Fruit fly (Drosophila melanogaster) whole organism, embryonic: ENCODE data around the gene Eip75B.

ENCODE experiments used
- ATbp ChIP-seq: fragments of 200-800 bp; sonication (Bioruptor generic); optimal IDR thresholded peaks from 2 replicates; lab custom pipeline; 2017; ENCODE audit warnings: missing biosample characterization, mild to moderate bottlenecking, missing genetic modification characterization, missing genetic modification reagents
- Asciz ChIP-seq: fragments of 200-800 bp; sonication (Bioruptor generic); optimal IDR thresholded peaks from 2 replicates; lab custom pipeline; 2017; ENCODE audit warnings: missing biosample characterization, mild to moderate bottlenecking, missing genetic modification characterization, missing genetic modification reagents
- Atf3 ChIP-seq: fragments of 200-800 bp; sonication (Bioruptor generic); optimal IDR thresholded peaks from 3 replicates; lab custom pipeline; 2016; ENCODE audit warnings: missing biosample characterization, missing genetic modification characterization
- Awh ChIP-seq: fragments of 200-800 bp; sonication (Bioruptor generic); IDR thresholded peaks from 2 replicates; pipeline ENCODE4, ENCODE4 v1.3.6; 2022; ENCODE audit warnings: missing biosample characterization, missing genetic modification characterization
- BtbVII ChIP-seq: fragments of 200-800 bp; sonication (Bioruptor generic); optimal IDR thresholded peaks from 3 replicates; lab custom pipeline; 2017; ENCODE audit warnings: missing biosample characterization, mild to moderate bottlenecking, missing genetic modification characterization
- C15 ChIP-seq: fragments of 200-800 bp; sonication (Bioruptor generic); IDR thresholded peaks from 3 replicates; pipeline ENCODE4 v1.3.6; 2022; ENCODE audit warnings: missing biosample characterization, missing genetic modification characterization
- CG11085 ChIP-seq: fragments of 200-800 bp; sonication (Bioruptor generic); IDR thresholded peaks from 2 replicates; pipeline ENCODE4 v1.3.6; 2022; ENCODE audit warnings: missing biosample characterization, missing genetic modification characterization
- CG11398 ChIP-seq: fragments of 200-800 bp; sonication (Bioruptor generic); optimal IDR thresholded peaks from 2 replicates; lab custom pipeline; 2016; ENCODE audit warnings: missing biosample characterization, missing genetic modification characterization
- CG12391 ChIP-seq: fragments of 200-800 bp; sonication (Bioruptor generic); optimal IDR thresholded peaks from 3 replicates; lab custom pipeline; 2018; ENCODE audit warnings: missing biosample characterization, mild to moderate bottlenecking, missing genetic modification characterization, moderate library complexity
- CG13123 ChIP-seq: fragments of 200-800 bp; sonication (Bioruptor generic); optimal IDR thresholded peaks from 2 replicates; lab custom pipeline; 2016; ENCODE audit warnings: missing biosample characterization, missing genetic modification characterization
- CG13424 ChIP-seq: fragments of 200-800 bp; sonication (Bioruptor generic); optimal IDR thresholded peaks from 2 replicates; lab custom pipeline; 2019; ENCODE audit warnings: missing biosample characterization, mild to moderate bottlenecking, missing genetic modification characterization, moderate library complexity
- CG14050 ChIP-seq: fragments of 200-800 bp; sonication (Bioruptor generic); IDR thresholded peaks from 3 replicates; pipeline ENCODE4 v1.3.6; 2022; ENCODE audit warnings: missing biosample characterization, missing genetic modification characterization
- CG15601 ChIP-seq: fragments of 200-800 bp; sonication (Bioruptor generic); optimal IDR thresholded peaks from 3 replicates; lab custom pipeline; 2019; ENCODE audit warnings: missing biosample characterization, mild to moderate bottlenecking, missing genetic modification characterization, moderate library complexity
- CG16813 ChIP-seq: fragments of 200-800 bp; sonication (Bioruptor generic); IDR thresholded peaks from 3 replicates; pipeline ENCODE4 v1.3.6; 2022; ENCODE audit warnings: missing biosample characterization, missing genetic modification characterization; ENCODE audit not compliant: partially characterized antibody
- CG17802 ChIP-seq: fragments of 200-800 bp; sonication (Bioruptor generic); optimal IDR thresholded peaks from 2 replicates; lab custom pipeline; 2018; ENCODE audit warnings: missing biosample characterization, mild to moderate bottlenecking, missing genetic modification characterization, moderate library complexity
- CG2129 ChIP-seq: fragments of 200-800 bp; sonication (Bioruptor generic); IDR thresholded peaks from 2 replicates; pipeline ENCODE4 v1.3.6; 2022; ENCODE audit warnings: missing biosample characterization, missing genetic modification characterization; ENCODE audit not compliant: partially characterized antibody
- CG2199 ChIP-seq: fragments of 200-800 bp; sonication (Bioruptor generic); IDR thresholded peaks from 3 replicates; pipeline ENCODE4 v1.3.6; 2022; ENCODE audit warnings: missing biosample characterization, missing genetic modification characterization
- CG2712 ChIP-seq: fragments of 200-800 bp; optimal IDR thresholded peaks from 3 replicates; lab custom pipeline; 2019; ENCODE audit warnings: missing biosample characterization, mild to moderate bottlenecking, missing genetic modification characterization, moderate library complexity
- CG30431 ChIP-seq: fragments of 200-800 bp; sonication (Bioruptor generic); optimal IDR thresholded peaks from 2 replicates; lab custom pipeline; 2017; ENCODE audit warnings: missing biosample characterization, missing genetic modification characterization
- CG4854 ChIP-seq: fragments of 200-800 bp; sonication (Bioruptor generic); optimal IDR thresholded peaks from 2 replicates; lab custom pipeline; 2016; ENCODE audit warnings: missing biosample characterization, missing genetic modification characterization, inconsistent platforms
- CG6654 ChIP-seq: fragments of 200-800 bp; sonication (Bioruptor generic); optimal IDR thresholded peaks from 2 replicates; lab custom pipeline; 2017; ENCODE audit warnings: missing biosample characterization, mild to moderate bottlenecking, missing genetic modification characterization
- CG7928 ChIP-seq: fragments of 200-800 bp; sonication (Bioruptor generic); optimal IDR thresholded peaks from 2 replicates; lab custom pipeline; 2017; ENCODE audit warnings: missing biosample characterization, mild to moderate bottlenecking, missing genetic modification characterization
- CHES-1-like ChIP-seq: fragments of 200-800 bp; sonication (Bioruptor generic); optimal IDR thresholded peaks from 2 replicates; lab custom pipeline; 2016; ENCODE audit warnings: missing biosample characterization, missing genetic modification characterization
- CrebB ChIP-seq: fragments of 200-800 bp; sonication (Bioruptor generic); optimal IDR thresholded peaks from 3 replicates; lab custom pipeline; 2018; ENCODE audit warnings: missing biosample characterization, mild to moderate bottlenecking, missing genetic modification characterization
- D19A ChIP-seq: fragments of 200-800 bp; optimal IDR thresholded peaks from 3 replicates; lab custom pipeline; 2019; ENCODE audit warnings: missing biosample characterization, mild to moderate bottlenecking, missing genetic modification characterization, moderate library complexity
- Dad ChIP-seq: fragments of 200-800 bp; sonication (Bioruptor generic); optimal IDR thresholded peaks from 3 replicates; lab custom pipeline; 2016; ENCODE audit warnings: missing biosample characterization, missing genetic modification characterization
- Eip74EF ChIP-seq, 2 experiments: fragments of 200-800 bp in 1 of 2; fragments of >200 bp in 1 of 2; sonication (Bioruptor generic) in 1 of 2; optimal IDR thresholded peaks; 2 replicates each; lab custom pipeline; 2017 to 2019; ENCODE audit warnings: missing biosample characterization in 2 of 2, missing genetic modification characterization in 2 of 2, mild to moderate bottlenecking in 1 of 2, moderate library complexity in 1 of 2
- Ets65A ChIP-seq: fragments of 200-800 bp; sonication (Bioruptor generic); peaks from one replicate; lab custom pipeline; 2016; ENCODE audit warnings: missing biosample characterization, missing genetic modification characterization
- Hmx ChIP-seq: fragments of 200-800 bp; sonication (Bioruptor generic); optimal IDR thresholded peaks from 2 replicates; lab custom pipeline; 2016; ENCODE audit warnings: missing biosample characterization, missing genetic modification characterization
- Lim3 ChIP-seq: fragments of 200-800 bp; sonication (Bioruptor generic); IDR thresholded peaks from 2 replicates; pipeline ENCODE4 v1.3.6; 2022; ENCODE audit warnings: missing biosample characterization, missing genetic modification characterization
- MBD-R2 ChIP-seq: fragments of 200-800 bp; sonication (Bioruptor generic); IDR thresholded peaks from 2 replicates; pipeline ENCODE4 v1.3.6; 2022; ENCODE audit warnings: missing biosample characterization, missing genetic modification characterization
- Oli ChIP-seq: fragments of 200-800 bp; sonication (Bioruptor generic); optimal IDR thresholded peaks from 2 replicates; lab custom pipeline; 2018; ENCODE audit warnings: missing biosample characterization, mild to moderate bottlenecking, missing genetic modification characterization, moderate library complexity
- Poxn ChIP-seq: fragments of 200-800 bp; sonication (Bioruptor generic); IDR thresholded peaks from 2 replicates; pipeline ENCODE4 v1.3.6; 2022; ENCODE audit warnings: missing biosample characterization, missing genetic modification characterization
- Stat92E ChIP-seq, 3 experiments: fragments of >200 bp in 2 of 3; fragments of 200-800 bp in 1 of 3; sonication (Bioruptor generic) in 1 of 3; optimal IDR thresholded peaks; 2 replicates each; lab custom pipeline; 2017 to 2019; ENCODE audit warnings: missing biosample characterization in 3 of 3, missing genetic modification characterization in 3 of 3, mild to moderate bottlenecking in 1 of 3, moderate library complexity in 1 of 3
- Usf ChIP-seq: fragments of 200-800 bp; sonication (Bioruptor generic); optimal IDR thresholded peaks from 2 replicates; lab custom pipeline; 2017; ENCODE audit warnings: missing genotype, missing biosample characterization, missing genetic modification characterization
- YL-1 ChIP-seq: fragments of 200-800 bp; sonication (Bioruptor generic); optimal IDR thresholded peaks from 3 replicates; lab custom pipeline; 2017; ENCODE audit warnings: missing biosample characterization, mild to moderate bottlenecking, missing genetic modification characterization
- amos ChIP-seq: fragments of 200-800 bp; sonication (Bioruptor generic); IDR thresholded peaks from 2 replicates; pipeline ENCODE4 v1.3.6; 2022; ENCODE audit warnings: missing biosample characterization, missing genetic modification characterization; ENCODE audit not compliant: partially characterized antibody
- ara ChIP-seq: fragments of 200-800 bp; sonication (Bioruptor generic); IDR thresholded peaks from 2 replicates; pipeline ENCODE4 v1.3.6; 2022; ENCODE audit warnings: missing biosample characterization, missing genetic modification characterization
- ash1 ChIP-seq: fragments of 200-800 bp; sonication (Bioruptor generic); optimal IDR thresholded peaks from 2 replicates; lab custom pipeline; 2018; ENCODE audit warnings: missing biosample characterization, mild to moderate bottlenecking, missing genetic modification characterization
- bab2 ChIP-seq: fragments of 200-800 bp; sonication (Bioruptor generic); optimal IDR thresholded peaks from 2 replicates; lab custom pipeline; 2016; ENCODE audit warnings: missing biosample characterization, missing genetic modification characterization
- btn ChIP-seq: fragments of 200-800 bp; sonication (Bioruptor generic); optimal IDR thresholded peaks from 2 replicates; lab custom pipeline; 2016; ENCODE audit warnings: missing biosample characterization, missing genetic modification characterization
- fu2 ChIP-seq: fragments of 200-800 bp; sonication (Bioruptor generic); optimal IDR thresholded peaks from 2 replicates; lab custom pipeline; 2016; ENCODE audit warnings: missing biosample characterization, missing genetic modification characterization
- nmo ChIP-seq: fragments of 200-800 bp; sonication (Bioruptor generic); optimal IDR thresholded peaks from 2 replicates; lab custom pipeline; 2018; ENCODE audit warnings: missing biosample characterization, mild to moderate bottlenecking, missing genetic modification characterization, moderate library complexity
- nom ChIP-seq: fragments of 200-800 bp; sonication (Bioruptor generic); optimal IDR thresholded peaks from 2 replicates; lab custom pipeline; 2017; ENCODE audit warnings: missing biosample characterization, missing genetic modification characterization, mild to moderate bottlenecking, moderate library complexity, missing genetic modification reagents
- pum ChIP-seq: fragments of 200-800 bp; sonication (Bioruptor generic); optimal IDR thresholded peaks from 2 replicates; lab custom pipeline; 2016; ENCODE audit warnings: missing biosample characterization, missing genetic modification characterization
- run ChIP-seq: fragments of 200-800 bp; sonication (Bioruptor generic); optimal IDR thresholded peaks from 3 replicates; lab custom pipeline; 2018; ENCODE audit warnings: missing biosample characterization, mild to moderate bottlenecking, missing genetic modification characterization
- vfl ChIP-seq: fragments of 200-800 bp; sonication (Bioruptor generic); optimal IDR thresholded peaks from 2 replicates; lab custom pipeline; 2016; ENCODE audit warnings: missing biosample characterization, missing genetic modification characterization
- vnd ChIP-seq: fragments of 200-800 bp; sonication (Bioruptor generic); IDR thresholded peaks from 3 replicates; pipeline ENCODE4 v1.3.6; 2022; ENCODE audit warnings: missing biosample characterization, missing genetic modification characterization; ENCODE audit not compliant: partially characterized antibody
- wek ChIP-seq: fragments of 200-800 bp; sonication (Bioruptor generic); optimal IDR thresholded peaks from 3 replicates; lab custom pipeline; 2018; ENCODE audit warnings: missing biosample characterization, mild to moderate bottlenecking, missing genetic modification characterization, moderate library complexity
- wor ChIP-seq: fragments of 200-800 bp; sonication (Bioruptor generic); IDR thresholded peaks from 2 replicates; pipeline ENCODE4 v1.3.6; 2022; ENCODE audit warnings: missing biosample characterization, missing genetic modification characterization

The Eip75B gene

dm6 chr3L:17978468-17978875 is 86.0 kb downstream of the Eip75B start (continued):
- TF ChIP-seq ash1 (no peak), nom (GFP tag; lab: Kevin White, UChicago) (no peak), wek (GFP tag; lab: Kevin White, UChicago) (no peak), Awh (0 out of 2 replicates have a peak, but pooled peaks have one; percentile 9), Asciz (GFP tag; lab: Kevin White, UChicago) (peak; percentile 40), vnd (GFP tag; lab: Robert Waterston, UW) (no peak), vfl (no peak), CG7928 (GFP tag; lab: Kevin White, UChicago) (no peak), btn (no peak), CG17802 (tag; lab: Kevin White, UChicago) (no peak), ara (GFP tag; lab: Robert Waterston, UW) (no peak), Usf (GFP tag; lab: Kevin White, UChicago) (no peak), CG11085 (GFP tag; lab: Robert Waterston, UW) (no peak), Atf3 (GFP tag; lab: Kevin White, UChicago) (no peak), CG12391 (peak; percentile 60), Eip74EF (GFP tag; optimal IDR thresholded peaks at IDR 0.05; lab: Kevin White, UChicago) (no peak), nmo (GFP tag; lab: Kevin White, UChicago) (peak; percentile 65), CG2712 (peak; percentile 70), CG4854 (GFP tag; lab: Kevin White, UChicago) (no peak), CG11398 (GFP tag; lab: Kevin White, UChicago) (no peak), bab2 (GFP tag; lab: Kevin White, UChicago) (no peak), YL-1 (GFP tag; lab: Kevin White, UChicago) (no peak), BtbVII (GFP tag; lab: Kevin White, UChicago) (no peak), run (tag; lab: Kevin White, UChicago) (no peak), CG16813 (GFP tag; lab: Robert Waterston, UW) (no peak), D19A (tag; lab: Kevin White, UChicago) (peak; percentile 45), CG13123 (GFP tag; lab: Kevin White, UChicago) (no peak), CHES-1-like (no peak), Lim3 (GFP tag; lab: Robert Waterston, UW) (no peak), Poxn (GFP tag; lab: Robert Waterston, UW) (no peak), Dad (GFP tag; lab: Kevin White, UChicago) (no peak), Ets65A (GFP tag; lab: Kevin White, UChicago) (peak; percentile 27), CrebB (no peak), CG2129 (GFP tag; lab: Robert Waterston, UW) (no peak), CG15601 (peak; percentile 32), fu2 (GFP tag; lab: Kevin White, UChicago) (no peak), C15 (no peak), CG30431 (GFP tag; lab: Kevin White, UChicago) (no peak), CG13424 (tag; lab: Kevin White, UChicago) (peak; percentile 37), pum (GFP tag; lab: Kevin White, UChicago) (no peak), Stat92E (GFP tag; optimal IDR thresholded peaks at IDR 0.05; lab: Kevin White, UChicago) (no peak), Hmx (GFP tag; lab: Kevin White, UChicago) (no peak), MBD-R2 (no peak), CG6654 (GFP tag; lab: Kevin White, UChicago) (no peak), wor (no peak), amos (GFP tag; lab: Robert Waterston, UW) (no peak), Oli (tag; lab: Kevin White, UChicago) (peak; percentile 49), ATbp (GFP tag; lab: Kevin White, UChicago) (no peak), CG2199 (GFP tag; lab: Robert Waterston, UW) (no peak), CG14050 (GFP tag; lab: Robert Waterston, UW) (no peak)
